Worm (Caenorhabditis elegans) whole organism, young adult: ENCODE measurements around the gene F38B6.7.

Experiments
- C17E4.6 ChIP-seq: fragments of 200-800 bp; sonication (Bioruptor generic); IDR thresholded peaks from 2 replicates; pipeline ENCODE4 v1.3.6; 2022; ENCODE audit warnings: missing genetic modification reagents, missing genetic modification characterization, missing compliant biosample characterization
- D2030.7 ChIP-seq: fragments of 200-800 bp; sonication (Bioruptor generic); IDR thresholded peaks from 2 replicates; pipeline ENCODE4 v1.3.6; 2022; ENCODE audit warnings: missing genetic modification reagents, missing genetic modification characterization, missing compliant biosample characterization
- F23B12.7 ChIP-seq: sonication (generic microtip); optimal IDR thresholded peaks from 2 replicates; lab custom pipeline; 2017; ENCODE audit warnings: missing genetic modification characterization, mild to moderate bottlenecking, missing compliant biosample characterization, antibody characterized with exemption, moderate library complexity; ENCODE audit not compliant: insufficient read depth
- F33H1.4 ChIP-seq: fragments of 200-800 bp; sonication (Bioruptor generic); IDR thresholded peaks from 2 replicates; pipeline ENCODE4 v1.3.6; 2022; ENCODE audit warnings: missing genetic modification reagents, missing genetic modification characterization, missing compliant biosample characterization
- F57A8.1 ChIP-seq: fragments of 200-800 bp; sonication (Bioruptor generic); optimal IDR thresholded peaks from 2 replicates; lab custom pipeline; 2018; ENCODE audit warnings: mild to moderate bottlenecking, missing genetic modification characterization, moderate library complexity, missing compliant biosample characterization
- F57C9.4 ChIP-seq: sonication (generic microtip); optimal IDR thresholded peaks from 2 replicates; lab custom pipeline; 2017; ENCODE audit warnings: mild to moderate bottlenecking, missing genetic modification characterization, missing compliant biosample characterization
- K12H6.12 ChIP-seq: fragments of 200-800 bp; sonication (Bioruptor generic); optimal IDR thresholded peaks from 2 replicates; lab custom pipeline; 2018; ENCODE audit warnings: mild to moderate bottlenecking, missing genetic modification characterization, missing compliant biosample characterization
- Y53G8AR.9 ChIP-seq: fragments of 200-800 bp; sonication (Bioruptor generic); conservative IDR thresholded peaks from 2 replicates; pipeline ENCODE4 v1.3.6; 2022; ENCODE audit warnings: missing genetic modification reagents, missing genetic modification characterization, missing compliant biosample characterization
- Y56A3A.18 ChIP-seq: fragments of 200-800 bp; sonication (Bioruptor generic); IDR thresholded peaks from 2 replicates; pipeline ENCODE4 v1.3.6; 2022; ENCODE audit warnings: missing genetic modification reagents, missing genetic modification characterization, missing compliant biosample characterization
- ZK185.1 ChIP-seq: sonication (generic microtip); optimal IDR thresholded peaks from 2 replicates; lab custom pipeline; 2016; ENCODE audit warnings: mild to moderate bottlenecking, missing genetic modification characterization, missing compliant biosample characterization; ENCODE audit not compliant: poor library complexity, severe bottlenecking
- aptf-2 ChIP-seq: fragments of 200-800 bp; sonication (Bioruptor generic); conservative IDR thresholded peaks from 2 replicates; pipeline ENCODE4 v1.3.6; 2022; ENCODE audit warnings: missing genetic modification reagents, missing genetic modification characterization, missing compliant biosample characterization
- attf-3 ChIP-seq: fragments of 200-800 bp; sonication (Bioruptor generic); conservative IDR thresholded peaks from 2 replicates; pipeline ENCODE4 v1.3.6; 2022; ENCODE audit warnings: missing genetic modification reagents, missing genetic modification characterization, missing compliant biosample characterization
- ceh-100 ChIP-seq: fragments of 200-800 bp; sonication (Bioruptor generic); IDR thresholded peaks from 2 replicates; pipeline ENCODE4 v1.3.6; 2022; ENCODE audit warnings: missing genetic modification reagents, missing genetic modification characterization, missing compliant biosample characterization
- ceh-58 ChIP-seq: fragments of 200-800 bp; sonication (Bioruptor generic); IDR thresholded peaks from 2 replicates; pipeline ENCODE4 v1.3.6; 2022; ENCODE audit warnings: missing genetic modification characterization, missing compliant biosample characterization
- efl-1 ChIP-seq: fragments of 150-350 bp; optimal IDR thresholded peaks from 2 replicates; lab custom pipeline; 2014; ENCODE audit warnings: missing biosample characterization, missing genetic modification reagents, missing genetic modification characterization
- gei-17 ChIP-seq: fragments of 200-800 bp; sonication (Bioruptor generic); optimal IDR thresholded peaks from 2 replicates; lab custom pipeline; 2018; ENCODE audit warnings: mild to moderate bottlenecking, missing genetic modification characterization, missing compliant biosample characterization
- hlh-12 ChIP-seq: sonication (generic microtip); optimal IDR thresholded peaks from 2 replicates; lab custom pipeline; 2016; ENCODE audit warnings: missing genetic modification characterization, missing compliant biosample characterization
- hmg-20 ChIP-seq: fragments of 200-800 bp; sonication (Bioruptor generic); IDR thresholded peaks from 2 replicates; pipeline ENCODE4 v1.3.6; 2022; ENCODE audit warnings: missing genetic modification reagents, missing genetic modification characterization, missing compliant biosample characterization
- hrde-1 ChIP-seq: sonication (generic microtip); optimal IDR thresholded peaks from 2 replicates; lab custom pipeline; 2016; ENCODE audit warnings: missing genetic modification characterization, mild to moderate bottlenecking, missing compliant biosample characterization, moderate library complexity, missing genotype, missing genetic modification reagents, borderline replicate concordance
- let-607 ChIP-seq, 2 experiments: fragments of 200-800 bp in 1 of 2; sonication (Bioruptor generic) in 1 of 2; sonication (generic microtip) in 1 of 2; optimal IDR thresholded peaks; 2 replicates each; lab custom pipeline; 2016 to 2018; ENCODE audit warnings: mild to moderate bottlenecking in 2 of 2, missing compliant biosample characterization in 2 of 2, missing genetic modification characterization in 2 of 2, moderate library complexity in 2 of 2, missing genotype in 1 of 2
- lsy-27 ChIP-seq: sonication (generic microtip); optimal IDR thresholded peaks from 2 replicates; lab custom pipeline; 2017; ENCODE audit warnings: missing genetic modification characterization, mild to moderate bottlenecking, missing compliant biosample characterization, antibody characterized with exemption, missing genotype, borderline replicate concordance; ENCODE audit not compliant: insufficient read depth
- madf-8 ChIP-seq: fragments of 200-800 bp; sonication (Bioruptor generic); conservative IDR thresholded peaks from 2 replicates; pipeline ENCODE4 v1.3.6; 2022; ENCODE audit warnings: missing genetic modification reagents, missing genetic modification characterization, missing compliant biosample characterization
- mel-28 ChIP-seq: sonication (generic microtip); optimal IDR thresholded peaks from 2 replicates; lab custom pipeline; 2016; ENCODE audit warnings: borderline replicate concordance, mild to moderate bottlenecking, missing genetic modification characterization, missing compliant biosample characterization
- nfya-1 ChIP-seq: sonication (generic microtip); optimal IDR thresholded peaks from 2 replicates; lab custom pipeline; 2017; ENCODE audit warnings: antibody characterized with exemption, missing compliant biosample characterization, missing genetic modification characterization, borderline replicate concordance; ENCODE audit not compliant: insufficient read depth
- nfyb-1 ChIP-seq: fragments of 200-800 bp; sonication (Bioruptor generic); IDR thresholded peaks from 2 replicates; pipeline ENCODE4 v1.3.6; 2022; ENCODE audit warnings: missing genetic modification reagents, missing genetic modification characterization, missing compliant biosample characterization
- nhr-80 ChIP-seq: sonication (generic microtip); optimal IDR thresholded peaks from 2 replicates; lab custom pipeline; 2016; ENCODE audit warnings: missing genetic modification characterization, missing compliant biosample characterization
- pha-4 ChIP-seq: fragments of 150-350 bp; sonication (generic microtip); optimal IDR thresholded peaks from 2 replicates; lab custom pipeline; 2014; ENCODE audit warnings: missing biosample characterization, missing genetic modification reagents, missing genetic modification characterization
- somi-1 ChIP-seq: fragments of 200-800 bp; sonication (Bioruptor generic); optimal IDR thresholded peaks from 2 replicates; lab custom pipeline; 2018; ENCODE audit warnings: mild to moderate bottlenecking, missing genetic modification characterization, missing compliant biosample characterization
- unc-62 ChIP-seq: fragments of 150-350 bp; optimal IDR thresholded peaks from 2 replicates; lab custom pipeline; 2014; ENCODE audit warnings: missing biosample characterization, missing genetic modification reagents, missing genetic modification characterization
- zim-3 ChIP-seq: sonication (generic microtip); optimal IDR thresholded peaks from 2 replicates; lab custom pipeline; 2017; ENCODE audit warnings: mild to moderate bottlenecking, missing genetic modification characterization, moderate library complexity, missing compliant biosample characterization
- ztf-26 ChIP-seq: sonication (generic microtip); optimal IDR thresholded peaks from 2 replicates; lab custom pipeline; 2017; ENCODE audit warnings: missing genetic modification characterization, missing compliant biosample characterization
- ztf-28 ChIP-seq: fragments of 200-800 bp; sonication (Bioruptor generic); IDR thresholded peaks from 2 replicates; pipeline ENCODE4 v1.3.6; 2022; ENCODE audit warnings: missing genetic modification reagents, missing genetic modification characterization, missing compliant biosample characterization

The F38B6.7 gene

DNA sequence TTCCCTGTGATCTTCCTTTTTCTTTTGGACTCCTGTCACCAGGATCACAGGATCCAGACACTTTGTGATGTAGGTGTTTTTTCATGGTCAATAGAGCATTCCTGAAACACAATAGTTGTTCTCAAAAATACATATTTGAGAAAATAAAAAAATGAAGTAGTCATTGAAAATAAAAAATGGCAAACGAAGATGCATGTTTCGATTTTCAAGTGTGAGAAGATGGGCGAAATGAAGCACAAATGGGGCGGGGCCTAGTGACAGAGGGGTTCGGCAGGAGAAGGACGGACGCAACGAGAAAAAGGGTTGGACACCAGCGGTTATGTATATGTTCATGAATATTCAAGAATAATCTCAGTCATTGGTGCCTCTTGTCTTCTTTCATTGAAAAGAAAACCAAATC, 8.2 kb downstream of the F38B6.7 start, which contains the start of gene F38B6.6:
Gene F38B6.6, minus strand, starts transcription at position 101 of the 400 bp plus-strand sequence.
- TF ChIP-seq ztf-28 (no peak), D2030.7 (no peak), ceh-100 (GFP tag; lab: Robert Waterston, UW) (no peak), attf-3 (GFP tag; lab: Robert Waterston, UW) (no peak)

- TF ChIP-seq nfyb-1 (GFP tag; lab: Robert Waterston, UW) = no peak
- TF ChIP-seq lsy-27 (tag; lab: Kevin White, UChicago) = no peak
- no peak for TF ChIP-seq K12H6.12 (tag; lab: Kevin White, UChicago)
- no peak for TF ChIP-seq zim-3 (tag; lab: Kevin White, UChicago)
- TF ChIP-seq hrde-1 = no peak
- TF ChIP-seq hmg-20 (GFP tag; lab: Robert Waterston, UW) = no peak
- no peak for TF ChIP-seq aptf-2 (GFP tag; lab: Robert Waterston, UW)
- TF ChIP-seq ztf-26 = no peak
- TF ChIP-seq somi-1 (GFP tag; lab: Kevin White, UChicago) = no peak
- no peak for TF ChIP-seq Y56A3A.18 (GFP tag; lab: Robert Waterston, UW)
- no peak for TF ChIP-seq ZK185.1 (tag; lab: Kevin White, UChicago)
Measured at ce11 chrX:6688953-6689562, 9.1 kb downstream of the F38B6.7 start.

DNA sequence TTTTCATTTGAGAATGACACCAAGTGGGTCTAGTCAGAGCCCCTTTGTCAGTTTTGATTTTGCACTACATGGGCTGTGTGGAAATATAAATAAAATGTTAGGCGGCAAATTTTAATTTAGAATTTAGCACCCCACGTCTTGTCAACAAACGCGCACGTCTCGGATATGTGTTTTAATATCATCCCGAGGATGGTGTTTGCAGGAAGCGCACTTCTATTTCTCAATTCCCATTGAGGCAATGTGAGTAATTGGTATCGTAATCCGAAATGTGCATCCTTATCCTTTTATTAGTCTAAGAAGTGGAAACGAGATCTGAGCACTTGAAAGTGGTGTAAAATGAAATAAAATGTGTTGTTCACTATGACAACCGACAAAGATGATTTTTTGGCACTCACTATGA, 10.4 kb downstream of the F38B6.7 start:
- TF ChIP-seq nfya-1 (tag; lab: Kevin White, UChicago) = no peak
- no peak for TF ChIP-seq aptf-2 (GFP tag; lab: Robert Waterston, UW)
- TF ChIP-seq madf-8 = no peak
- TF ChIP-seq efl-1 (GFP tag; lab: Kevin White, UChicago) = no peak
- no peak for TF ChIP-seq ceh-58 (GFP tag; lab: Robert Waterston, UW)
- TF ChIP-seq Y53G8AR.9 (GFP tag; lab: Robert Waterston, UW) = no peak
- TF ChIP-seq hlh-12 (tag; lab: Kevin White, UChicago) = no peak
- TF ChIP-seq mel-28 (tag; lab: Kevin White, UChicago) = no peak
- TF ChIP-seq F23B12.7 = no peak
- TF ChIP-seq, all 124 proteins: peak for 0

DNA sequence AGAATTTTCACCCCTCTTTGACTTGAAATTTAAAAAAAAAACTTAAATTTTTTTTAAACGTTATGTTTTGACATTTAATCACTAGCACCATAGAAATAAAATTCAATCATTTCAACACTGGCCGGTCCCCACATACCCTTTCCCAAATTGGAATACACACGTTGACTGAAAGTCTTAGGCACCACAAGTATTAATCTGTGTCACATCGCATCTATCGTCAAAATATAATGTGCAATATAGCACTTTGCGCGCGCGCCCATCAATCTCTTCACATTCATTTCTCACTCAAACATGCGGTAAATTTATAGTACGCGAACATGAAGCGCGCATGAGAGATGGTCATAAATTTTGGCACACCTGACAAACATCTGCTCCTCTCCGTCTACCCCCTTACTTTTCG, 10.8 kb downstream of the F38B6.7 start:
- TF ChIP-seq pha-4 (tag; lab: Kevin White, UChicago) = no peak
- TF ChIP-seq F57A8.1 (GFP tag; lab: Kevin White, UChicago) = no peak
- no peak for TF ChIP-seq mel-28 (tag; lab: Kevin White, UChicago)
- no peak for TF ChIP-seq C17E4.6
- TF ChIP-seq let-607 (tag; optimal IDR thresholded peaks at IDR 0.05; lab: Kevin White, UChicago) = no peak
- no peak for TF ChIP-seq F57C9.4 (tag; lab: Kevin White, UChicago)
- no peak for TF ChIP-seq nhr-80
- no peak for TF ChIP-seq gei-17 (GFP tag; lab: Kevin White, UChicago)
- no peak for TF ChIP-seq unc-62 (GFP tag; lab: Kevin White, UChicago)
- TF ChIP-seq hrde-1 = no peak
- TF ChIP-seq F33H1.4 (GFP tag; lab: Robert Waterston, UW) = no peak
